Worm (Caenorhabditis elegans): Measurements from ENCODE around the gene ets-8.

ce11 chrIV:1147594-1147993 is 12.7 kb downstream of the ets-8 start:
- TF ChIP-seq nhr-23 (tag; optimal IDR thresholded peaks at IDR 0.05) (no peak), ama-1 (optimal IDR thresholded peaks at IDR 0.05) (no peak), aly-2 (tag; optimal IDR thresholded peaks at IDR 0.05) (no peak), pha-4 (tag; optimal IDR thresholded peaks at IDR 0.05) (peak; percentile 60), nhr-76 (tag; optimal IDR thresholded peaks at IDR 0.05) (no peak), skn-1 (tag; optimal IDR thresholded peaks at IDR 0.05) (no peak), elt-1 (tag; optimal IDR thresholded peaks at IDR 0.05) (no peak)
